Worm (Caenorhabditis elegans) whole organism, L2 larva: ENCODE results near the gene T06E4.5.
A peak's percentile ranks its signal among the peaks of the same experiment; 100 is the strongest.

ENCODE experiments used
- C34F6.9 ChIP-seq: fragments of 150-350 bp; optimal IDR thresholded peaks from 2 replicates; lab custom pipeline; 2014; ENCODE audit warnings: missing biosample characterization, missing genetic modification characterization
- F13H6.1 ChIP-seq: sonication (generic microtip); optimal IDR thresholded peaks from 2 replicates; lab custom pipeline; 2016; ENCODE audit warnings: missing genetic modification characterization, missing compliant biosample characterization
- R02D3.7 ChIP-seq: fragments of 150-350 bp; optimal IDR thresholded peaks from 2 replicates; lab custom pipeline; 2014; ENCODE audit warnings: missing biosample characterization, missing genetic modification characterization
- ZK546.5 ChIP-seq: sonication (generic microtip); optimal IDR thresholded peaks from 2 replicates; lab custom pipeline; 2017; ENCODE audit warnings: missing biosample characterization, missing genetic modification characterization
- alr-1 ChIP-seq: fragments of 150-350 bp; optimal IDR thresholded peaks from 2 replicates; lab custom pipeline; 2014; ENCODE audit warnings: missing biosample characterization, missing genetic modification characterization
- ama-1 ChIP-seq: fragments of 150-350 bp; optimal IDR thresholded peaks from 2 replicates; lab custom pipeline; 2018; ENCODE audit warnings: inconsistent platforms
- ceh-16 ChIP-seq: fragments of 150-350 bp; optimal IDR thresholded peaks from 2 replicates; lab custom pipeline; 2014; ENCODE audit warnings: missing biosample characterization, missing genetic modification characterization
- ceh-82 ChIP-seq: fragments of 150-350 bp; optimal IDR thresholded peaks from 2 replicates; lab custom pipeline; 2014; ENCODE audit warnings: missing biosample characterization, missing genetic modification characterization
- crh-2 ChIP-seq: sonication (generic microtip); optimal IDR thresholded peaks from 2 replicates; lab custom pipeline; 2017; ENCODE audit warnings: missing biosample characterization, missing genetic modification characterization
- dmd-4 ChIP-seq: sonication (generic microtip); optimal IDR thresholded peaks from 2 replicates; lab custom pipeline; 2017; ENCODE audit warnings: missing biosample characterization, missing genetic modification characterization
- egl-27 ChIP-seq: sonication (generic microtip); optimal IDR thresholded peaks from 3 replicates; lab custom pipeline; 2017; ENCODE audit warnings: missing biosample characterization, missing genetic modification reagents, missing genetic modification characterization
- elt-1 ChIP-seq: fragments of 150-350 bp; optimal IDR thresholded peaks from 2 replicates; lab custom pipeline; 2014; ENCODE audit warnings: missing biosample characterization, missing genetic modification characterization
- elt-3 ChIP-seq: sonication (generic microtip); optimal IDR thresholded peaks from 2 replicates; lab custom pipeline; 2017; ENCODE audit warnings: missing biosample characterization, missing genetic modification characterization
- fos-1 ChIP-seq: fragments of 150-350 bp; optimal IDR thresholded peaks from 2 replicates; lab custom pipeline; 2014; ENCODE audit warnings: missing biosample characterization, missing genetic modification characterization
- gmeb-1 ChIP-seq: fragments of 150-350 bp; optimal IDR thresholded peaks from 2 replicates; lab custom pipeline; 2014; ENCODE audit warnings: missing biosample characterization, missing genetic modification characterization
- lin-11 ChIP-seq: fragments of 150-350 bp; sonication (generic microtip); optimal IDR thresholded peaks from 2 replicates; lab custom pipeline; 2014; ENCODE audit warnings: missing biosample characterization, missing genetic modification characterization, inconsistent platforms, mixed read lengths
- lin-39 ChIP-seq: fragments of 150-350 bp; optimal IDR thresholded peaks from 2 replicates; lab custom pipeline; 2014; ENCODE audit warnings: missing biosample characterization, missing genetic modification reagents, missing genetic modification characterization
- lsy-2 ChIP-seq, 2 experiments: fragments of 150-350 bp in 1 of 2; sonication (generic microtip) in 1 of 2; optimal IDR thresholded peaks; 2 replicates each; lab custom pipeline; 2014 to 2017; ENCODE audit warnings: missing biosample characterization in 2 of 2, missing genetic modification characterization in 2 of 2
- mab-5 ChIP-seq: fragments of 150-350 bp; optimal IDR thresholded peaks from 2 replicates; lab custom pipeline; 2014; ENCODE audit warnings: missing biosample characterization, missing genetic modification characterization
- mbf-1 ChIP-seq: sonication (generic microtip); optimal IDR thresholded peaks from 2 replicates; lab custom pipeline; 2017; ENCODE audit warnings: missing biosample characterization, missing genetic modification characterization
- nhr-10 ChIP-seq: sonication (generic microtip); optimal IDR thresholded peaks from 2 replicates; lab custom pipeline; 2017; ENCODE audit warnings: missing biosample characterization, missing genetic modification characterization
- nhr-12 ChIP-seq: fragments of 150-350 bp; optimal IDR thresholded peaks from 2 replicates; lab custom pipeline; 2014; ENCODE audit warnings: missing biosample characterization, missing genetic modification characterization
- nhr-129 ChIP-seq: fragments of 150-350 bp; optimal IDR thresholded peaks from 2 replicates; lab custom pipeline; 2014; ENCODE audit warnings: missing biosample characterization, missing genetic modification characterization
- nhr-21 ChIP-seq: fragments of 150-350 bp; optimal IDR thresholded peaks from 2 replicates; lab custom pipeline; 2014; ENCODE audit warnings: missing biosample characterization, missing genetic modification characterization
- nhr-25 ChIP-seq: fragments of 150-350 bp; sonication (generic microtip); optimal IDR thresholded peaks from 3 replicates; lab custom pipeline; 2014; ENCODE audit warnings: missing biosample characterization, missing genetic modification characterization
- sem-4 ChIP-seq: fragments of 150-350 bp; optimal IDR thresholded peaks from 2 replicates; lab custom pipeline; 2014; ENCODE audit warnings: missing biosample characterization, missing genetic modification reagents, missing genetic modification characterization
- sma-9 ChIP-seq, 2 experiments: fragments of 150-350 bp in 1 of 2; sonication (generic microtip) in 1 of 2; optimal IDR thresholded peaks; 2 replicates each; lab custom pipeline; 2014 to 2016; ENCODE audit warnings: missing genetic modification characterization in 2 of 2, mild to moderate bottlenecking in 1 of 2, missing biosample characterization in 1 of 2, missing compliant biosample characterization in 1 of 2, missing genetic modification reagents in 1 of 2, moderate library complexity in 1 of 2
- snpc-4 ChIP-seq: fragments of 150-350 bp; optimal IDR thresholded peaks from 2 replicates; lab custom pipeline; 2014; ENCODE audit warnings: missing biosample characterization, missing genetic modification characterization
- unc-62 ChIP-seq: fragments of 150-350 bp; optimal IDR thresholded peaks from 2 replicates; lab custom pipeline; 2014; ENCODE audit warnings: missing biosample characterization, missing genetic modification reagents, missing genetic modification characterization
- zag-1 ChIP-seq: fragments of 150-350 bp; optimal IDR thresholded peaks from 2 replicates; lab custom pipeline; 2014; ENCODE audit warnings: missing biosample characterization, missing genetic modification characterization
- ztf-1 ChIP-seq: fragments of 200-800 bp; sonication (Bioruptor generic); conservative IDR thresholded peaks from 2 replicates; pipeline ENCODE4 v1.3.6; 2022; ENCODE audit warnings: missing genetic modification characterization, missing compliant biosample characterization
- ztf-11 ChIP-seq: sonication (generic microtip); optimal IDR thresholded peaks from 2 replicates; lab custom pipeline; 2017; ENCODE audit warnings: missing biosample characterization, missing genetic modification characterization
- ztf-4 ChIP-seq: fragments of 150-350 bp; optimal IDR thresholded peaks from 2 replicates; lab custom pipeline; 2014; ENCODE audit warnings: missing biosample characterization, missing genetic modification characterization

T06E4.5 gene

DNA sequence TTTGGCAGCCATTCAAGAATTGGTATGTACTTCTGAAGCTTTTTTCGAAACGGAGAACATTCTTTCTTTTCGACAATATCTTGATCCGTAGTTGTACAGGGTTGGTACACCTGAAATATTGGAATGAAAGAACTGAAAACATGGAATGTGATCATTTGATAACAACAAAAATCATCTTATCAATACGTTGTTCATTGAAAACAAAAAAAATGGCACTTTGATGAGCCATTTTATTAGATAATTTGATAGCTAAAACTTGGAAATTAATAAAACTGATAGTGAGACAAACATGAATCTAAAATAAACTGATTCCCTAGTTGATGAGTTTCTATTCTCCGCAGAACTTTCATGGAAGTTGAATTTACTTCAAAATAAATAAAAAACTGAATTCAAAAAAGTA, 41.5 kb downstream of the T06E4.5 start:
- no peak for TF ChIP-seq nhr-10 (tag; lab: Kevin White, UChicago)
- TF ChIP-seq ceh-82 (tag; lab: Kevin White, UChicago) = no peak
- no peak for TF ChIP-seq fos-1 (tag; lab: Kevin White, UChicago)
- TF ChIP-seq lin-39 = no peak
- no peak for TF ChIP-seq gmeb-1 (tag; lab: Kevin White, UChicago)
- TF ChIP-seq dmd-4 (tag; lab: Kevin White, UChicago) = no peak
- TF ChIP-seq zag-1 (tag; lab: Kevin White, UChicago) = no peak
- TF ChIP-seq unc-62 (GFP tag; lab: Kevin White, UChicago) = no peak
- TF ChIP-seq snpc-4 (tag; lab: Kevin White, UChicago) = no peak
- TF ChIP-seq sem-4 = no peak
- no peak for TF ChIP-seq ceh-16 (tag; lab: Kevin White, UChicago)
- no peak for TF ChIP-seq lin-11 (tag; lab: Kevin White, UChicago)
- no peak for TF ChIP-seq ztf-4 (tag; lab: Kevin White, UChicago)
- no peak for TF ChIP-seq alr-1 (tag; lab: Kevin White, UChicago)
- TF ChIP-seq, all 48 proteins: peak for 0

DNA sequence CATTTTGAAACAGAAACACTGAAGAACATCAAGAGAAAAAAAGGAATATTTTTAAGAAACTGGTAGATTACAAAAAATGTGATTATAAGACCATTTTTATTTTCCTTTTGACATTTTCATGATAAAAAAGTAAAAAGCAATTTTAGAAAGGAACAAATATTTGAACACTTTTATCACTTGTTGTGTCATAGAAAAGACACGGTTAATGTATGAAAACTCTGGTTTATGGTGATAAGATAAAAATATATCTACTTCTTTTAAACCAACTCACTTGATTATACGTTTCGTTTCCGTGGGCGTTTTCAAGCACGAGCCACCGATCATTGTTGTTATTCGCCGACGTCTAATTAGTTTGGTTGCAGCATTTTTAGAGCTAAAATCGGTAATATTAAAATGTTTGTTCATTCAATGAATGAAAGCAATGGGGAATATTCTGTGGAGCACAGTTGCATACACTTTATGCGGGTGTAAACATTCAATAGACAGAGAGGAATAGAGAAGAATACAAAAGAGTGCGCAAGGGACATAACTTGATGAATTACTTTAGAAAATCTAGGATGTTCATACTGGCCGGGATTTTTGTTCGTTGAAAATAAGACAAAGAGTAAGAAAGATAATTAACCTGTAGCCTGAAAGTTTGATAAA, 42.3 kb downstream of the T06E4.5 start, which contains the start of gene sulp-8:
Gene sulp-8 (minus strand): TSS at position 469 of the 645 bp plus-strand sequence.
- TF ChIP-seq C34F6.9 (tag; lab: Kevin White, UChicago) (peak; percentile 32), nhr-10 (tag; lab: Kevin White, UChicago) (no peak)

DNA sequence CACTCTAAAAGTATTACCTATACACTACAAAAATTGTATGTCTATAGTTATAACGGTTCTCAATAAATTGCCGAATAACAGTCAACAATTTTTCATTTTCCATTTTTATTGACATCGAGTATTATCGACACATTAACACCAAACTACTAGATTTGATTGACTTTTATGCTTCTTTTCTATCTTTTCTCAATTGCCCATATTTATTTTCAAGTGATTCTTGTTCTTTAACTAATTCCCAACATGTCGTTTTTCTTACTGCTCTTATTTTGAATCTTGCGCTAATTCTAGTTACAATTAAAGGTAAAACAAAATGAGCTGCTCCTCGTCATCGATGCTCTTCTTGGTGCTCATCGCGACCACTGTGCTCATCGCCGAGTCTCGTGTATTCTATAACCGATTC, 46.9 kb downstream of the T06E4.5 start, which contains the start of gene cthd-1:
Gene cthd-1 (plus strand): TSS at position 301 of the 400 bp plus-strand sequence.
- TF ChIP-seq elt-1 (tag; lab: Kevin White, UChicago) (no peak), egl-27 (tag; lab: Kevin White, UChicago) (no peak), nhr-25 (tag; lab: Kevin White, UChicago) (no peak), dmd-4 (tag; lab: Kevin White, UChicago) (no peak), ztf-11 (tag; lab: Kevin White, UChicago) (no peak), ceh-16 (tag; lab: Kevin White, UChicago) (no peak), lsy-2 (tag; optimal IDR thresholded peaks at IDR 0.05; lab: Kevin White, UChicago) (no peak), mab-5 (tag; lab: Kevin White, UChicago) (no peak), zag-1 (tag; lab: Kevin White, UChicago) (no peak)

DNA sequence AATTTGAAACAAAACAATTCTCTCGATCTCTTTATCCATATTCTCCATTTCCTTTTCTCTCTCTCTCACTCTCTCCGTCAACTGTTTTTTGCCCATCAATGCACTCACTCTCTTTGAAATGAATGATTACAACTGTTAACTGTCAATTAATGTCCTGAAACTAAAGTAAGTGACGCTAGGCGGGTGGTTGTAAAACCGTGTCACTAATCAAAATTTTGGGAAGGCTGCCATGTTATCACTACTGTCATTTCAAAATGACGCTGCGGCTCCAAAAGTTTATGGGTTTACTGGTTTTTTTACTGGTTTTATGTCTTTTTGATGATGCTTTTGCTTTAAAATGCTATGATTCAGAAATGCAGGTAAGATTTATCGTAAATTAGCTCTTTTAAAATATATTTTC, 48.1 kb downstream of the T06E4.5 start, which contains the start of gene ZK287.9:
Gene ZK287.9 (plus strand): TSS at position 192 of the 400 bp plus-strand sequence.
- TF ChIP-seq ZK546.5 (tag; lab: Kevin White, UChicago) (no peak), sma-9 (GFP tag; optimal IDR thresholded peaks at IDR 0.05; lab: Kevin White, UChicago) (no peak), sma-9 (tag; optimal IDR thresholded peaks at IDR 0.05; lab: Kevin White, UChicago) (no peak), fos-1 (tag; lab: Kevin White, UChicago) (peak; percentile 63)
- TF ChIP-seq, all 48 proteins: peak for 1

DNA sequence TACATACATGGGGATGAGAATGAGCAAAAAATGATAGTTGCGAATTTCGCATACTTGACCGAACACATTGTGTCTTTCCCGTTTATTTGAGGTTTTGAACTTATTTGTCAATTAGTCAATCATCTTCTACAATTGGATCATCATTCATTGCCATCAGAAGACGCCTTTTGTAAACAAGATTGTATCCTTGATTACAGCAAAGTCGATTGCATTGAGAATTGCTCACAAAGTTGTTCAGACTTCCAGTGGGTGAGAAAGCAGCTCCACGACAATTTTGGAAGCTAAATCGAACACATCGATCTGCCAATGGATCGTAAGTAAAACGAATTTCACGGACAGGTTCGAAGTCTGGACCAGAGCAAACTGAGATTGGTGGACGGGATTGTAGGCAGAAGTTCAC, 49.2 kb downstream of the T06E4.5 start:
- no peak for TF ChIP-seq ztf-4 (tag; lab: Kevin White, UChicago)
- TF ChIP-seq C34F6.9 (tag; lab: Kevin White, UChicago) = no peak
- TF ChIP-seq lsy-2 (tag; optimal IDR thresholded peaks at IDR 0.05; lab: Kevin White, UChicago) = no peak
- TF ChIP-seq crh-2 = no peak
- no peak for TF ChIP-seq elt-3 (tag; lab: Kevin White, UChicago)
- TF ChIP-seq ztf-1 (GFP tag; lab: Robert Waterston, UW) = no peak
- TF ChIP-seq unc-62 (GFP tag; lab: Kevin White, UChicago) = no peak
- no peak for TF ChIP-seq mbf-1 (tag; lab: Kevin White, UChicago)
- TF ChIP-seq nhr-21 (tag; lab: Kevin White, UChicago) = no peak
- TF ChIP-seq mab-5 (tag; lab: Kevin White, UChicago) = no peak
- no peak for TF ChIP-seq nhr-12 (tag; lab: Kevin White, UChicago)
- TF ChIP-seq ama-1 (lab: Kevin White, UChicago) = no peak
- TF ChIP-seq gmeb-1 (tag; lab: Kevin White, UChicago) = no peak
- TF ChIP-seq nhr-129 (tag; lab: Kevin White, UChicago) = no peak
- TF ChIP-seq ceh-16 (tag; lab: Kevin White, UChicago) = no peak
- TF ChIP-seq ceh-82 (tag; lab: Kevin White, UChicago) = no peak
- TF ChIP-seq alr-1 (tag; lab: Kevin White, UChicago) = no peak
- no peak for TF ChIP-seq F13H6.1 (tag; lab: Kevin White, UChicago)
- TF ChIP-seq R02D3.7 (tag; lab: Kevin White, UChicago) = no peak
